Worm (Caenorhabditis elegans): ENCODE results near the gene R186.3.

- no peak for TF ChIP-seq sea-1 (GFP tag; conservative IDR thresholded peaks at IDR 0.05)
- no peak for TF ChIP-seq flt-1 (GFP tag; IDR thresholded peaks at IDR 0.05)
- no peak for TF ChIP-seq scrt-1 (GFP tag; IDR thresholded peaks at IDR 0.05)
- TF ChIP-seq ets-7 (tag; optimal IDR thresholded peaks at IDR 0.05) = no peak
- no peak for TF ChIP-seq F13C5.2 (tag; optimal IDR thresholded peaks at IDR 0.05)
- no peak for TF ChIP-seq hmg-4 (GFP tag; optimal IDR thresholded peaks at IDR 0.05)
- TF ChIP-seq pes-1 (GFP tag; IDR thresholded peaks at IDR 0.05) = no peak
- no peak for TF ChIP-seq tra-4 (tag; optimal IDR thresholded peaks at IDR 0.05)
- TF ChIP-seq ceh-13 (GFP tag; optimal IDR thresholded peaks at IDR 0.05) = no peak
- no peak for TF ChIP-seq ama-1 (optimal IDR thresholded peaks at IDR 0.05)
- no peak for TF ChIP-seq aly-1 (tag; optimal IDR thresholded peaks at IDR 0.05)
- TF ChIP-seq hnd-1 (tag; optimal IDR thresholded peaks at IDR 0.05) = no peak
Measured at ce11 chrV:12970575-12971160, 3.7 kb upstream of the R186.3 start, which contains the start of gene pnn-1.

All from whole organism, early embryonic.